Fruit fly (Drosophila melanogaster): ENCODE data around the gene lbe.

lbe gene

DNA sequence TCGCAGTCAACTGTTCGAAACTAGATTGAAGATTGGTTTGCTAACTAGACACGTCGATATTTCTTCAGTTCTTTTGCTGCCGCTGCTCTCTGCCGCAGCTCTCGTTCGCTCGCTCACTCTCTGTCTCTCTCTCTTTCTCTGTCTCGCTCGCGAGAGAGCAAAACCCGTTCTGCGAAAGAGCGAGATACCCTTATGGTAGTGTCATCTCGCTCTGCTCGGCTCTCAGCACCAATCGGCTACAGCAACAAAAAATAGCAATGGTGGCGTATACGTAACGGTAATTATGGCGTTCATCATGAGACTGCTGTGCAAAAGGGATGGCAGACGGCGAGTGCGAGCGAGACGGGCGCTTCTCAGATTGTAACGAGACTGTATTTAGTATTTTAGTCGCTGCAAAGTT, at the start of gene lbe:
lbe (minus strand) TSS at position 204 of the 400 bp plus-strand sequence.
- TF ChIP-seq Dif (GFP tag; optimal IDR thresholded peaks at IDR 0.05; ENCODE audit: partially characterized antibody) (peak; percentile 92), dl (GFP tag; optimal IDR thresholded peaks at IDR 0.05; ENCODE audit: insufficient read depth in 1 of 2, partially characterized antibody in 2 of 2) (peak; percentile 48 to 73), usp (GFP tag; optimal IDR thresholded peaks at IDR 0.05) (no peak), Vsx2 (GFP tag; optimal IDR thresholded peaks at IDR 0.05; ENCODE audit: partially characterized antibody) (peak; percentile 88), woc (GFP tag; optimal IDR thresholded peaks at IDR 0.05) (no peak)

DNA sequence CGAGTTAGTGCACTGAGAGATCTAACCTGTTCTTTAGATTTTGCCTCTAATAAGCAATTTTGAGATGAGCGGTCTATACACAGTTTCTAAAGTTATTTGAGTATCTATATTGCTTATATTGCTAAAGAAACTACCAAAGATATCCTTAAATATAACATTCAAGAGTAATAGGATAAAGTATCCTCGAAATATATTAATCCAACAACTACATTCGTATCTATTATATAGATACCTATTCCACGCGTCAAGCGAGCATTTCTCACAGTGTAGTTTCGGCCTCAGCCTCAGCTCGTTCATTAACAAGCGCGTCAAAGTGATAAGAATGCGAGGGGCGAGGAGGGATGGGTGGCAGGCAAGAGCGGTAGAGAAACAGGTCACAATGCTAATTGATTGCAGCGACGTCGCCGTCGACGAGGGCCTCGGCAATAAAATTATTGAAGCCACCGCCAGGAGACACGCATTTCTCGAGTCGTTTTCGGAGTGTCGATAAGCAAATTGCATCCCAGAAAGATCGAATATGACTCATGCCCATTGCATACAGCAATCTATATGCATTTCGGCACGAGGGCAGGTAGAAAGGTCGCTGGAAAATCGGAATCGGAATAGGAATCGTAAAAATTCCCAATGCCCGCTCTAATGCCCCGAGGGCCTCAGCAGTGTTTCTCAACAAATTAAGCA, 47.4 kb upstream of the lbe start:
- TF ChIP-seq GATAd (GFP tag; optimal IDR thresholded peaks at IDR 0.05), result no peak
- no peak for TF ChIP-seq Dfd (GFP tag; optimal IDR thresholded peaks at IDR 0.05)
- peak in 1 of 2 experiments; percentile 70 for TF ChIP-seq foxo (GFP tag; optimal IDR thresholded peaks at IDR 0.05)
- TF ChIP-seq ey (GFP tag; optimal IDR thresholded peaks at IDR 0.05), result peak; percentile 73
- TF ChIP-seq jim (GFP tag; optimal IDR thresholded peaks at IDR 0.05), result no peak
- TF ChIP-seq Mio (GFP tag; optimal IDR thresholded peaks at IDR 0.05), result no peak
- TF ChIP-seq OdsH (GFP tag; optimal IDR thresholded peaks at IDR 0.05), result peak; percentile 50
- no peak for TF ChIP-seq Rel (GFP tag; optimal IDR thresholded peaks at IDR 0.05)
- peak; percentile 80 for TF ChIP-seq Rel (tag; optimal IDR thresholded peaks at IDR 0.05)
- peak; percentile 61 for TF ChIP-seq Sp1 (GFP tag; optimal IDR thresholded peaks at IDR 0.05)
- no peak for TF ChIP-seq Vsx2 (GFP tag; optimal IDR thresholded peaks at IDR 0.05; ENCODE audit: partially characterized antibody)
- peak; percentile 11 for TF ChIP-seq CG9705 (GFP tag; optimal IDR thresholded peaks at IDR 0.05)
- TF ChIP-seq pan (optimal IDR thresholded peaks at IDR 0.05), result no peak
- TF ChIP-seq Hr78 (GFP tag; optimal IDR thresholded peaks at IDR 0.05), result no peak
- no peak for TF ChIP-seq dl (GFP tag; optimal IDR thresholded peaks at IDR 0.05; ENCODE audit: insufficient read depth in 1 of 2, partially characterized antibody in 2 of 2)
- peak; percentile 38 for TF ChIP-seq woc (GFP tag; optimal IDR thresholded peaks at IDR 0.05)
- TF ChIP-seq usp (GFP tag; optimal IDR thresholded peaks at IDR 0.05), result no peak
- TF ChIP-seq Abd-B (GFP tag; optimal IDR thresholded peaks at IDR 0.05), result no peak
- peak; percentile 78 for TF ChIP-seq HLH106 (tag; optimal IDR thresholded peaks at IDR 0.05)
- no peak for TF ChIP-seq brk (GFP tag; optimal IDR thresholded peaks at IDR 0.05)
- TF ChIP-seq sage (GFP tag; optimal IDR thresholded peaks at IDR 0.05), result no peak
- peak; percentile 36 for TF ChIP-seq Hnf4 (GFP tag; optimal IDR thresholded peaks at IDR 0.05)
- TF ChIP-seq dmrt93B (GFP tag; optimal IDR thresholded peaks at IDR 0.05), result peak; percentile 61
- TF ChIP-seq tai (GFP tag; optimal IDR thresholded peaks at IDR 0.05), result peak; percentile 4
- no peak for TF ChIP-seq CG32264 (GFP tag; optimal IDR thresholded peaks at IDR 0.05)
- TF ChIP-seq N (GFP tag; optimal IDR thresholded peaks at IDR 0.05), result no peak
- TF ChIP-seq dsf (GFP tag; optimal IDR thresholded peaks at IDR 0.05; ENCODE audit: borderline replicate concordance), result no peak
- peak; percentile 55 for TF ChIP-seq rgr (GFP tag; optimal IDR thresholded peaks at IDR 0.05)
- no peak for TF ChIP-seq CrebA (GFP tag; optimal IDR thresholded peaks at IDR 0.05; ENCODE audit: borderline replicate concordance)
- peak; percentile 20 for TF ChIP-seq Jra (GFP tag; optimal IDR thresholded peaks at IDR 0.05)
- TF ChIP-seq Dif (GFP tag; optimal IDR thresholded peaks at IDR 0.05; ENCODE audit: partially characterized antibody), result no peak
- peak; percentile 76 for TF ChIP-seq fru (GFP tag; optimal IDR thresholded peaks at IDR 0.05)
- peak; percentile 62 for TF ChIP-seq h (GFP tag; optimal IDR thresholded peaks at IDR 0.05)
- no peak for TF ChIP-seq Hr83 (GFP tag; optimal IDR thresholded peaks at IDR 0.05; ENCODE audit: poor library complexity, severe bottlenecking)
- no peak for TF ChIP-seq lola (GFP tag; optimal IDR thresholded peaks at IDR 0.05)
- TF ChIP-seq br (GFP tag; optimal IDR thresholded peaks at IDR 0.05), result peak; percentile 58
- TF ChIP-seq Myc (optimal IDR thresholded peaks at IDR 0.05), result no peak
- peak; percentile 50 for TF ChIP-seq psq (GFP tag; optimal IDR thresholded peaks at IDR 0.05)
- no peak for TF ChIP-seq sv (GFP tag; optimal IDR thresholded peaks at IDR 0.05)
